Worm (Caenorhabditis elegans): ENCODE measurements around the gene pqn-15.

ce11 chrX:4328816-4329215, 22.1 kb upstream of the pqn-15 start, which contains the start of gene C24A8.5:
- TF ChIP-seq nhr-237 (tag; optimal IDR thresholded peaks at IDR 0.05) (no peak), ztf-11 (tag; optimal IDR thresholded peaks at IDR 0.05) (no peak), egl-27 (tag; optimal IDR thresholded peaks at IDR 0.05) (no peak), blmp-1 (tag; optimal IDR thresholded peaks at IDR 0.05; ENCODE audit: insufficient read depth) (no peak), nhr-12 (tag; optimal IDR thresholded peaks at IDR 0.05) (no peak), zag-1 (tag; optimal IDR thresholded peaks at IDR 0.05) (no peak), lsy-2 (tag; optimal IDR thresholded peaks at IDR 0.05) (no peak), nhr-11 (tag; optimal IDR thresholded peaks at IDR 0.05) (no peak), unc-39 (tag; optimal IDR thresholded peaks at IDR 0.05) (no peak)
